Worm (Caenorhabditis elegans) whole organism, L4/young adult: ENCODE measurements around the gene F54D5.5.

Experiments
- W03F9.2 ChIP-seq: fragments of 150-350 bp; optimal IDR thresholded peaks from 2 replicates; lab custom pipeline; 2014; ENCODE audit warnings: missing biosample characterization, missing genetic modification characterization
- him-1 ChIP-seq: sonication (generic microtip); optimal IDR thresholded peaks from 2 replicates; lab custom pipeline; 2016; ENCODE audit warnings: missing genotype, missing genetic modification reagents, missing genetic modification characterization, missing compliant biosample characterization

DNA sequence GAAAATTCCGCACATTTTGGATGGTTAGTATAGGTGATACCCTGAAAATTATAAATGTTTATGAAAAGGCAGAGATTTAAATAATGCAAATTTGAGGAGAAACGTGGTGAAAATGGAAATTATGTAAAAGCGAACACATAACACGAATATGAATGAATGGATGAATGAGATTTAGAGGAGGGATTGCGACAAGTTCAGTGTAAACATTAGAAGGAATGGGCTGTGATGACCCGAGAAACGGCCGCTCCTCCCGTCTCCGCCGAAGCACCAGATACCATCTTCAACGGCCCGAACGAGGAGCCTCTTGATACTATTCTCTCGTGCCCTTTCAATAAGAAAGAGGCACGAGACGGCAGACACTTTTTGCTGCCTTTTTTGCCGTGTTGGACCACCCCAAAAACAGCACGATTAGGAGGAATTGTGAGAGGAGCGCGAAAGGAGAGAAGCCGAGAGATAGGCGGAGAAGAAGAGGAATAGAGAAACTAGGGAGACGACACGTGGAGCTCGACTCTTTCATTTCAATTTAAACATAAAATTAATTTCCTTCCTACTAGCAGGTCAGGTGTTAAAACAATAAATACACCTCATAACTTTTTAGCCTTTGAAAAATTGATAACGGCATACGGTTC, 28.7 kb upstream of the F54D5.5 start, which contains the start of gene gfat-1:
- TF ChIP-seq him-1 (tag; lab: Kevin White, UChicago) (no peak), W03F9.2 (tag; lab: Kevin White, UChicago) (no peak)
